Fruit fly (Drosophila melanogaster) whole organism, embryonic: ENCODE results near the gene CG43902.

Source experiments
- CG10147 ChIP-seq: fragments of 200-800 bp; sonication (Bioruptor generic); optimal IDR thresholded peaks from 2 replicates; lab custom pipeline; 2019; ENCODE audit warnings: missing biosample characterization, mild to moderate bottlenecking, missing genetic modification characterization, moderate library complexity
- CG11695 ChIP-seq: fragments of 200-800 bp; sonication (Bioruptor generic); IDR thresholded peaks from 3 replicates; pipeline ENCODE4 v1.3.6; 2022; ENCODE audit warnings: missing biosample characterization, missing genetic modification characterization
- CG14014 ChIP-seq: fragments of 200-800 bp; sonication (Bioruptor generic); IDR thresholded peaks from 2 replicates; pipeline ENCODE4 v1.3.6; 2022; ENCODE audit warnings: missing biosample characterization, missing genetic modification characterization
- CG14965 ChIP-seq: fragments of 200-800 bp; sonication (Bioruptor generic); optimal IDR thresholded peaks from 2 replicates; lab custom pipeline; 2016; ENCODE audit warnings: missing biosample characterization, missing genetic modification characterization, borderline replicate concordance
- CG15269 ChIP-seq: fragments of 200-800 bp; sonication (Bioruptor generic); optimal IDR thresholded peaks from 2 replicates; lab custom pipeline; 2018; ENCODE audit warnings: missing biosample characterization, mild to moderate bottlenecking, missing genetic modification characterization, moderate library complexity
- CG15514 ChIP-seq: fragments of 200-800 bp; sonication (Bioruptor generic); optimal IDR thresholded peaks from 3 replicates; lab custom pipeline; 2017; ENCODE audit warnings: missing biosample characterization, missing genetic modification characterization, mild to moderate bottlenecking, moderate library complexity, missing genetic modification reagents
- CG15601 ChIP-seq: fragments of 200-800 bp; sonication (Bioruptor generic); optimal IDR thresholded peaks from 3 replicates; lab custom pipeline; 2019; ENCODE audit warnings: missing biosample characterization, mild to moderate bottlenecking, missing genetic modification characterization, moderate library complexity
- CG17612 ChIP-seq: fragments of 200-800 bp; sonication (Bioruptor generic); IDR thresholded peaks from 2 replicates; pipeline ENCODE4 v1.3.6; 2022; ENCODE audit warnings: missing biosample characterization, missing genetic modification characterization
- CG30020 ChIP-seq: fragments of 200-800 bp; optimal IDR thresholded peaks from 2 replicates; lab custom pipeline; 2019; ENCODE audit warnings: missing biosample characterization, mild to moderate bottlenecking, missing genetic modification characterization, moderate library complexity
- CG30403 ChIP-seq: fragments of 200-800 bp; sonication (Bioruptor generic); optimal IDR thresholded peaks from 3 replicates; lab custom pipeline; 2016; ENCODE audit warnings: missing biosample characterization, missing genetic modification characterization
- CG34224 ChIP-seq: fragments of 200-800 bp; sonication (Bioruptor generic); IDR thresholded peaks from 3 replicates; pipeline ENCODE4 v1.3.6; 2022; ENCODE audit warnings: missing biosample characterization, missing genetic modification characterization; ENCODE audit not compliant: partially characterized antibody
- CG6791 ChIP-seq: fragments of 200-800 bp; sonication (Bioruptor generic); IDR thresholded peaks from 3 replicates; pipeline ENCODE4 v1.3.6; 2022; ENCODE audit warnings: missing biosample characterization, missing genetic modification characterization; ENCODE audit not compliant: partially characterized antibody
- CG6813 ChIP-seq: fragments of 200-800 bp; sonication (Bioruptor generic); optimal IDR thresholded peaks from 2 replicates; lab custom pipeline; 2017; ENCODE audit warnings: missing biosample characterization, missing genetic modification characterization, mild to moderate bottlenecking, moderate library complexity, missing genetic modification reagents
- CG7745 ChIP-seq: fragments of 200-800 bp; sonication (Bioruptor generic); optimal IDR thresholded peaks from 2 replicates; lab custom pipeline; 2018; ENCODE audit warnings: missing biosample characterization, mild to moderate bottlenecking, missing genetic modification characterization, moderate library complexity
- CHES-1-like ChIP-seq: fragments of 200-800 bp; sonication (Bioruptor generic); optimal IDR thresholded peaks from 2 replicates; lab custom pipeline; 2016; ENCODE audit warnings: missing biosample characterization, missing genetic modification characterization
- CrebB ChIP-seq: fragments of 200-800 bp; sonication (Bioruptor generic); optimal IDR thresholded peaks from 3 replicates; lab custom pipeline; 2018; ENCODE audit warnings: missing biosample characterization, mild to moderate bottlenecking, missing genetic modification characterization
- Dek ChIP-seq: fragments of 200-800 bp; sonication (Bioruptor generic); optimal IDR thresholded peaks from 3 replicates; lab custom pipeline; 2019; ENCODE audit warnings: missing biosample characterization, mild to moderate bottlenecking, missing genetic modification characterization, moderate library complexity
- Doc2 ChIP-seq: fragments of 200-800 bp; sonication (Bioruptor generic); IDR thresholded peaks from 2 replicates; pipeline ENCODE4 v1.3.6; 2022; ENCODE audit warnings: missing biosample characterization, missing genetic modification characterization
- Elba2 ChIP-seq: fragments of 200-800 bp; sonication (Bioruptor generic); optimal IDR thresholded peaks from 3 replicates; lab custom pipeline; 2016; ENCODE audit warnings: missing biosample characterization, missing genetic modification characterization
- Fer3 ChIP-seq: fragments of 200-800 bp; sonication (Bioruptor generic); optimal IDR thresholded peaks from 2 replicates; lab custom pipeline; 2018; ENCODE audit warnings: missing biosample characterization, mild to moderate bottlenecking, missing genetic modification characterization, moderate library complexity
- HHEX ChIP-seq: fragments of 200-800 bp; sonication (Bioruptor generic); optimal IDR thresholded peaks from 3 replicates; lab custom pipeline; 2017; ENCODE audit warnings: missing biosample characterization, mild to moderate bottlenecking, missing genetic modification characterization, missing genetic modification reagents
- Hey ChIP-seq: fragments of 200-800 bp; sonication (Bioruptor generic); optimal IDR thresholded peaks from 3 replicates; lab custom pipeline; 2018; ENCODE audit warnings: missing biosample characterization, mild to moderate bottlenecking, missing genetic modification characterization
- Hr3 ChIP-seq: fragments of 200-800 bp; sonication (Bioruptor generic); optimal IDR thresholded peaks from 3 replicates; lab custom pipeline; 2016; ENCODE audit warnings: missing biosample characterization, missing genetic modification characterization
- Hr39 ChIP-seq: fragments of >200 bp; optimal IDR thresholded peaks from 2 replicates; lab custom pipeline; 2017
- Stat92E ChIP-seq, 3 experiments: fragments of >200 bp in 2 of 3; fragments of 200-800 bp in 1 of 3; sonication (Bioruptor generic) in 1 of 3; optimal IDR thresholded peaks; 2 replicates each; lab custom pipeline; 2017 to 2019; ENCODE audit warnings: missing biosample characterization in 3 of 3, missing genetic modification characterization in 3 of 3, mild to moderate bottlenecking in 1 of 3, moderate library complexity in 1 of 3
- Taf1 ChIP-seq: fragments of 200-800 bp; sonication (Bioruptor generic); IDR thresholded peaks from 2 replicates; pipeline ENCODE4 v1.3.6; 2022; ENCODE audit warnings: missing biosample characterization, missing genetic modification characterization
- ara ChIP-seq: fragments of 200-800 bp; sonication (Bioruptor generic); IDR thresholded peaks from 2 replicates; pipeline ENCODE4 v1.3.6; 2022; ENCODE audit warnings: missing biosample characterization, missing genetic modification characterization
- bcd ChIP-seq: fragments of 200-800 bp; sonication (Bioruptor generic); optimal IDR thresholded peaks from 2 replicates; lab custom pipeline; 2017; ENCODE audit warnings: missing biosample characterization, mild to moderate bottlenecking, missing genetic modification characterization
- cato ChIP-seq: fragments of 200-800 bp; sonication (Bioruptor generic); optimal IDR thresholded peaks from 2 replicates; lab custom pipeline; 2016; ENCODE audit warnings: missing biosample characterization, missing genetic modification characterization, borderline replicate concordance
- chif ChIP-seq, 2 experiments: fragments of 200-800 bp; sonication (Bioruptor generic); optimal IDR thresholded peaks; 3 replicates each; lab custom pipeline; 2016; ENCODE audit warnings: missing biosample characterization in 2 of 2, missing genetic modification characterization in 2 of 2
- chinmo ChIP-seq: fragments of 200-800 bp; sonication (Bioruptor generic); IDR thresholded peaks from 4 replicates; pipeline ENCODE4 v1.3.6; 2022; ENCODE audit warnings: missing biosample characterization, missing genetic modification characterization; ENCODE audit not compliant: partially characterized antibody
- crc ChIP-seq: fragments of 200-800 bp; sonication (Bioruptor generic); optimal IDR thresholded peaks from 2 replicates; lab custom pipeline; 2016; ENCODE audit warnings: missing biosample characterization, missing genetic modification characterization
- crp ChIP-seq, 2 experiments: fragments of 200-800 bp; sonication (Bioruptor generic); optimal IDR thresholded peaks; 2 replicates in 1 of 2; 3 replicates in 1 of 2; lab custom pipeline; 2017; ENCODE audit warnings: missing biosample characterization in 2 of 2, missing genetic modification characterization in 2 of 2, mild to moderate bottlenecking in 1 of 2, moderate library complexity in 1 of 2
- dmrt11E ChIP-seq: fragments of 200-800 bp; sonication (Bioruptor generic); optimal IDR thresholded peaks from 3 replicates; lab custom pipeline; 2018; ENCODE audit warnings: missing biosample characterization, mild to moderate bottlenecking, missing genetic modification characterization, moderate library complexity
- gem ChIP-seq: fragments of 200-800 bp; sonication (Bioruptor generic); optimal IDR thresholded peaks from 2 replicates; lab custom pipeline; 2019; ENCODE audit warnings: missing biosample characterization, mild to moderate bottlenecking, missing genetic modification characterization, moderate library complexity
- grau ChIP-seq: fragments of 200-800 bp; optimal IDR thresholded peaks from 3 replicates; lab custom pipeline; 2019; ENCODE audit warnings: missing biosample characterization, mild to moderate bottlenecking, missing genetic modification characterization, moderate library complexity
- grn ChIP-seq: fragments of 200-800 bp; sonication (Bioruptor generic); optimal IDR thresholded peaks from 3 replicates; lab custom pipeline; 2017; ENCODE audit warnings: missing biosample characterization, missing genetic modification characterization
- lbe ChIP-seq: fragments of 200-800 bp; sonication (Bioruptor generic); optimal IDR thresholded peaks from 2 replicates; lab custom pipeline; 2016; ENCODE audit warnings: missing biosample characterization, mild to moderate bottlenecking, missing genetic modification characterization
- lmd ChIP-seq: fragments of 200-800 bp; sonication (Bioruptor generic); IDR thresholded peaks from 2 replicates; pipeline ENCODE4 v1.3.6; 2022; ENCODE audit warnings: missing biosample characterization, missing genetic modification characterization
- lov ChIP-seq, 2 experiments: fragments of 200-800 bp in 1 of 2; fragments of >200 bp in 1 of 2; sonication (Bioruptor generic) in 1 of 2; IDR thresholded peaks in 1 of 2; optimal IDR thresholded peaks in 1 of 2; 2 replicates in 1 of 2; 3 replicates in 1 of 2; pipeline versions ENCODE4 v1.3.6 to Lab custom; 2017 to 2022; ENCODE audit warnings: missing biosample characterization in 1 of 2, missing genetic modification characterization in 1 of 2
- ro ChIP-seq: fragments of 200-800 bp; sonication (Bioruptor generic); IDR thresholded peaks from 2 replicates; pipeline ENCODE4 v1.3.6; 2022; ENCODE audit warnings: missing biosample characterization, missing genetic modification characterization
- sim ChIP-seq: fragments of 200-800 bp; sonication (Bioruptor generic); IDR thresholded peaks from 2 replicates; pipeline ENCODE4 v1.3.6; 2022; ENCODE audit warnings: missing biosample characterization, missing genetic modification characterization
- slou ChIP-seq: fragments of 200-800 bp; sonication (Bioruptor generic); optimal IDR thresholded peaks from 3 replicates; lab custom pipeline; 2016; ENCODE audit warnings: missing biosample characterization, missing genetic modification characterization
- sr ChIP-seq: fragments of 200-800 bp; sonication (Bioruptor generic); IDR thresholded peaks from 3 replicates; pipeline ENCODE4 v1.3.6; 2022; ENCODE audit warnings: missing biosample characterization, missing genetic modification characterization
- trem ChIP-seq: fragments of 200-800 bp; optimal IDR thresholded peaks from 3 replicates; lab custom pipeline; 2019; ENCODE audit warnings: missing biosample characterization, mild to moderate bottlenecking, missing genetic modification characterization, moderate library complexity
- tx ChIP-seq: fragments of 200-800 bp; sonication (Bioruptor generic); optimal IDR thresholded peaks from 2 replicates; lab custom pipeline; 2016; ENCODE audit warnings: missing biosample characterization, missing genetic modification characterization
- vfl ChIP-seq: fragments of 200-800 bp; sonication (Bioruptor generic); optimal IDR thresholded peaks from 2 replicates; lab custom pipeline; 2016; ENCODE audit warnings: missing biosample characterization, missing genetic modification characterization
- vvl ChIP-seq: fragments of 200-800 bp; sonication (Bioruptor generic); IDR thresholded peaks from 2 replicates; pipeline ENCODE4 v1.3.6; 2022; ENCODE audit warnings: missing biosample characterization, missing genetic modification characterization
- z ChIP-seq: fragments of 200-800 bp; sonication (Bioruptor generic); IDR thresholded peaks from 3 replicates; pipeline ENCODE4 v1.3.6; 2022; ENCODE audit warnings: missing biosample characterization, missing genetic modification characterization
- zfh1 ChIP-seq: fragments of 200-800 bp; sonication (Bioruptor generic); IDR thresholded peaks from 3 replicates; pipeline ENCODE4 v1.3.6; 2022; ENCODE audit warnings: missing biosample characterization, missing genetic modification characterization

The CG43902 gene

DNA sequence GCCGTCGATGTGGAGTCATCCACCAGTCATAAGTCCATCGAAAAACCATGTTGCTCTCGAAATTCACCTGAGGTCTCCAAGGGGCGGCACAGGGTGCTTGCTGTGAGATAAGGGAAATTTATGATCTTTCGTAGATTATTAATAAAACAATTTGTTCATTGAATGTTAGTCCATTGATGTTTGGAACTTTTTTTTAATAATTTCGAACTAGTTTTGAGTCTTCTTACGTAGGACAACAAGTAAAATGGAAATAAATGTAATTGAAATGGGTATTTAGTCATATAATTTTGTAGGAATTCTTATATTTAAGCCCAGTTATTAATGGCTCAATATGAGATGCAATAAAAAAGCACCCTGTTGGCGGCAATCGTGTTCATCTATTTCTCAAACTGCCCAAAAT lies 74.3 kb downstream of the CG43902 start (continued):
- no peak for TF ChIP-seq Stat92E (GFP tag; optimal IDR thresholded peaks at IDR 0.05; lab: Kevin White, UChicago)
- TF ChIP-seq vvl, result peak; percentile 52
- TF ChIP-seq sim (GFP tag; lab: Robert Waterston, UW), result no peak
- TF ChIP-seq CG15514 (GFP tag; lab: Kevin White, UChicago), result peak; percentile 47
- no peak for TF ChIP-seq sr
- peak; percentile 73 for TF ChIP-seq CG11695
- no peak for TF ChIP-seq Taf1 (GFP tag; lab: Robert Waterston, UW)
- peak; percentile 33 for TF ChIP-seq crc (GFP tag; lab: Kevin White, UChicago)
- TF ChIP-seq vfl (GFP tag; lab: Kevin White, UChicago), result peak; percentile 28
- TF ChIP-seq CG7745 (tag; lab: Kevin White, UChicago), result no peak
- TF ChIP-seq trem (tag; lab: Kevin White, UChicago), result peak; percentile 46
- TF ChIP-seq CG14965 (GFP tag; lab: Kevin White, UChicago), result no peak
- TF ChIP-seq dmrt11E, result no peak
- peak; percentile 68 for TF ChIP-seq CrebB (tag; lab: Kevin White, UChicago)
- peak; percentile 75 for TF ChIP-seq Dek (tag; lab: Kevin White, UChicago)
- TF ChIP-seq lmd (GFP tag; lab: Robert Waterston, UW), result peak; percentile 78
- TF ChIP-seq CG30020, result no peak
- TF ChIP-seq ro (GFP tag; lab: Robert Waterston, UW), result no peak
- TF ChIP-seq chinmo (GFP tag; lab: Robert Waterston, UW), result no peak
- peak; percentile 84 for TF ChIP-seq CG10147 (GFP tag; lab: Kevin White, UChicago)
- peak; percentile 35 for TF ChIP-seq CG6813 (GFP tag; lab: Kevin White, UChicago)
- TF ChIP-seq CG14014 (GFP tag; lab: Robert Waterston, UW), result 0 out of 2 replicates have a peak, but pooled peaks have one; percentile 48
- TF ChIP-seq Hr3 (GFP tag; lab: Kevin White, UChicago), result peak; percentile 61
- TF ChIP-seq lbe (GFP tag; lab: Kevin White, UChicago), result no peak
- TF ChIP-seq bcd, result peak; percentile 67
- TF ChIP-seq crp (GFP tag; optimal IDR thresholded peaks at IDR 0.05; lab: Kevin White, UChicago), result peak in 1 of 2 experiments; percentile 22
- peak; percentile 83 for TF ChIP-seq CG30403 (GFP tag; lab: Kevin White, UChicago)
- peak; percentile 39 for TF ChIP-seq cato (GFP tag; lab: Kevin White, UChicago)
- TF ChIP-seq ara, result 0 out of 2 replicates have a peak, but pooled peaks have one; percentile 37
- peak; percentile 74 for TF ChIP-seq HHEX (GFP tag; lab: Kevin White, UChicago)
- TF ChIP-seq CG17612 (GFP tag; lab: Robert Waterston, UW), result 0 out of 2 replicates have a peak, but pooled peaks have one; percentile 23
- no peak for TF ChIP-seq lov (optimal IDR thresholded peaks at IDR 0.05; lab: Kevin White, UChicago)
- no peak for TF ChIP-seq lov (GFP tag; IDR thresholded peaks at IDR 0.05; lab: Robert Waterston, UW)
- TF ChIP-seq Doc2, result no peak
- TF ChIP-seq gem (tag; lab: Kevin White, UChicago), result peak; percentile 93
- no peak for TF ChIP-seq Hr39
- peak; percentile 32 for TF ChIP-seq slou (GFP tag; lab: Kevin White, UChicago)
- no peak for TF ChIP-seq CG6791 (GFP tag; lab: Robert Waterston, UW)
- peak; percentile 87 for TF ChIP-seq grau (tag; lab: Kevin White, UChicago)
- no peak for TF ChIP-seq z (GFP tag; lab: Robert Waterston, UW)
- TF ChIP-seq Hey, result no peak
- peak; percentile 57 for TF ChIP-seq tx (GFP tag; lab: Kevin White, UChicago)
- peak; percentile 23 for TF ChIP-seq CHES-1-like (GFP tag; lab: Kevin White, UChicago)
- TF ChIP-seq CG34224 (GFP tag; lab: Robert Waterston, UW), result no peak
- peak; percentile 54 to 60 for TF ChIP-seq chif (GFP tag; optimal IDR thresholded peaks at IDR 0.05; lab: Kevin White, UChicago)
- TF ChIP-seq CG15269 (tag; lab: Kevin White, UChicago), result peak; percentile 92
- TF ChIP-seq CG15601 (tag; lab: Kevin White, UChicago), result peak; percentile 40
- no peak for TF ChIP-seq grn (GFP tag; lab: Kevin White, UChicago)
- peak; percentile 60 for TF ChIP-seq Fer3 (tag; lab: Kevin White, UChicago)
- TF ChIP-seq Elba2, result no peak
- TF ChIP-seq zfh1, result no peak
